Fruit fly (Drosophila melanogaster) whole organism, prepupa: ENCODE results near the gene mTerf3.

Source experiments
- CG10669 ChIP-seq: fragments of 200-800 bp; sonication (Bioruptor generic); optimal IDR thresholded peaks from 3 replicates; lab custom pipeline; 2018; ENCODE audit warnings: missing biosample characterization, mild to moderate bottlenecking, missing genetic modification characterization, moderate library complexity
- CG11762 ChIP-seq: fragments of 200-800 bp; sonication (Bioruptor generic); optimal IDR thresholded peaks from 3 replicates; lab custom pipeline; 2016; ENCODE audit warnings: missing biosample characterization, missing genetic modification characterization; ENCODE audit not compliant: insufficient read depth
- CG15336 ChIP-seq: fragments of 200-800 bp; sonication (Bioruptor generic); IDR thresholded peaks from 2 replicates; pipeline ENCODE4 v1.3.6; 2022; ENCODE audit warnings: missing biosample characterization, missing genetic modification characterization
- CG1621 ChIP-seq: fragments of 200-800 bp; sonication (Bioruptor generic); optimal IDR thresholded peaks from 3 replicates; lab custom pipeline; 2018; ENCODE audit warnings: missing biosample characterization, mild to moderate bottlenecking, missing genetic modification characterization
- CG16779 ChIP-seq: fragments of 200-800 bp; sonication (Bioruptor generic); optimal IDR thresholded peaks from 3 replicates; lab custom pipeline; 2017; ENCODE audit warnings: missing biosample characterization, mild to moderate bottlenecking, missing genetic modification characterization
- CG31627 ChIP-seq: fragments of 200-800 bp; sonication (Bioruptor generic); optimal IDR thresholded peaks from 3 replicates; lab custom pipeline; 2016; ENCODE audit warnings: missing biosample characterization, missing genetic modification characterization
- CG32006 ChIP-seq: fragments of 200-800 bp; sonication (Bioruptor generic); optimal IDR thresholded peaks from 3 replicates; lab custom pipeline; 2017; ENCODE audit warnings: missing biosample characterization, mild to moderate bottlenecking, missing genetic modification characterization
- CG3919 ChIP-seq: fragments of 200-800 bp; sonication (Bioruptor generic); optimal IDR thresholded peaks from 3 replicates; lab custom pipeline; 2016; ENCODE audit warnings: missing biosample characterization, missing genetic modification characterization
- CG4318 ChIP-seq: fragments of 200-800 bp; sonication (Bioruptor generic); optimal IDR thresholded peaks from 3 replicates; lab custom pipeline; 2017; ENCODE audit warnings: missing biosample characterization, mild to moderate bottlenecking, missing genetic modification characterization
- CG6163 ChIP-seq: fragments of 200-800 bp; sonication (Bioruptor generic); IDR thresholded peaks from 3 replicates; pipeline ENCODE4 v1.3.6; 2022; ENCODE audit warnings: missing biosample characterization, missing genetic modification characterization
- CG6792 ChIP-seq: fragments of 200-800 bp; sonication (Bioruptor generic); optimal IDR thresholded peaks from 3 replicates; lab custom pipeline; 2016; ENCODE audit warnings: missing biosample characterization, missing genetic modification characterization
- CG6808 ChIP-seq: fragments of 200-800 bp; sonication (Bioruptor generic); optimal IDR thresholded peaks from 3 replicates; lab custom pipeline; 2017; ENCODE audit warnings: missing biosample characterization, missing genetic modification characterization, mild to moderate bottlenecking, moderate library complexity, missing genetic modification reagents
- CG6854 ChIP-seq: fragments of 200-800 bp; sonication (Bioruptor generic); optimal IDR thresholded peaks from 2 replicates; lab custom pipeline; 2017; ENCODE audit warnings: missing biosample characterization, mild to moderate bottlenecking, missing genetic modification characterization
- CG8119 ChIP-seq: fragments of 200-800 bp; sonication (Bioruptor generic); IDR thresholded peaks from 3 replicates; pipeline ENCODE4 v1.3.6; 2022; ENCODE audit warnings: missing biosample characterization, missing genetic modification characterization
- CG8319 ChIP-seq: fragments of 200-800 bp; sonication (Bioruptor generic); optimal IDR thresholded peaks from 3 replicates; lab custom pipeline; 2016; ENCODE audit warnings: missing biosample characterization, missing genetic modification characterization
- CG8632 ChIP-seq: fragments of 200-800 bp; sonication (Bioruptor generic); optimal IDR thresholded peaks from 3 replicates; lab custom pipeline; 2016; ENCODE audit warnings: missing biosample characterization, missing genetic modification characterization
- CG9139 ChIP-seq: fragments of 200-800 bp; sonication (Bioruptor generic); optimal IDR thresholded peaks from 3 replicates; lab custom pipeline; 2017; ENCODE audit warnings: missing biosample characterization, mild to moderate bottlenecking, missing genetic modification characterization
- Eip75B ChIP-seq: fragments of 200-800 bp; sonication (Bioruptor generic); optimal IDR thresholded peaks from 3 replicates; lab custom pipeline; 2016; ENCODE audit warnings: missing biosample characterization, missing genetic modification characterization
- Eip93F ChIP-seq: fragments of 200-800 bp; sonication (Bioruptor generic); optimal IDR thresholded peaks from 2 replicates; lab custom pipeline; 2016; ENCODE audit warnings: missing biosample characterization, mild to moderate bottlenecking, missing genetic modification characterization
- Ets96B ChIP-seq: fragments of 200-800 bp; optimal IDR thresholded peaks from 2 replicates; lab custom pipeline; 2019; ENCODE audit warnings: missing biosample characterization, mild to moderate bottlenecking, missing genetic modification characterization, moderate library complexity
- Hr39 ChIP-seq: fragments of 200-800 bp; sonication (Bioruptor generic); optimal IDR thresholded peaks from 2 replicates; lab custom pipeline; 2016; ENCODE audit warnings: missing biosample characterization, missing genetic modification characterization
- Hr4 ChIP-seq: fragments of 200-800 bp; sonication (Bioruptor generic); optimal IDR thresholded peaks from 3 replicates; lab custom pipeline; 2016; ENCODE audit warnings: missing biosample characterization, missing genetic modification characterization
- Lpt ChIP-seq: fragments of 200-800 bp; sonication (Bioruptor generic); optimal IDR thresholded peaks from 3 replicates; lab custom pipeline; 2016; ENCODE audit warnings: missing biosample characterization, missing genetic modification characterization
- Sox14 ChIP-seq: fragments of 200-800 bp; sonication (Bioruptor generic); optimal IDR thresholded peaks from 3 replicates; lab custom pipeline; 2016; ENCODE audit warnings: missing biosample characterization, missing genetic modification characterization
- Sox15 ChIP-seq: fragments of 200-800 bp; sonication (Bioruptor generic); optimal IDR thresholded peaks from 3 replicates; lab custom pipeline; 2016; ENCODE audit warnings: missing biosample characterization, missing genetic modification characterization
- achi ChIP-seq: fragments of 200-800 bp; sonication (Bioruptor generic); optimal IDR thresholded peaks from 3 replicates; lab custom pipeline; 2016; ENCODE audit warnings: missing biosample characterization, missing genetic modification characterization
- acj6 ChIP-seq: fragments of 200-800 bp; sonication (Bioruptor generic); optimal IDR thresholded peaks from 3 replicates; lab custom pipeline; 2016; ENCODE audit warnings: missing biosample characterization, missing genetic modification characterization
- cyc ChIP-seq: fragments of 200-800 bp; sonication (Bioruptor generic); optimal IDR thresholded peaks from 3 replicates; lab custom pipeline; 2016; ENCODE audit warnings: missing biosample characterization, missing genetic modification characterization
- dac ChIP-seq: fragments of 200-800 bp; sonication (Bioruptor generic); optimal IDR thresholded peaks from 2 replicates; lab custom pipeline; 2017; ENCODE audit warnings: missing biosample characterization, mild to moderate bottlenecking, missing genetic modification characterization
- dsx ChIP-seq: fragments of 200-800 bp; optimal IDR thresholded peaks from 3 replicates; lab custom pipeline; 2019; ENCODE audit warnings: missing biosample characterization, mild to moderate bottlenecking, missing genetic modification characterization, moderate library complexity; ENCODE audit not compliant: poor library complexity, severe bottlenecking
- esn ChIP-seq: fragments of 200-800 bp; sonication (Bioruptor generic); optimal IDR thresholded peaks from 2 replicates; lab custom pipeline; 2016; ENCODE audit warnings: missing biosample characterization, mild to moderate bottlenecking, missing genetic modification characterization, moderate library complexity
- fd59A ChIP-seq: fragments of 200-800 bp; sonication (Bioruptor generic); optimal IDR thresholded peaks from 2 replicates; lab custom pipeline; 2017; ENCODE audit warnings: missing biosample characterization, mild to moderate bottlenecking, missing genetic modification characterization, missing genetic modification reagents
- fd85E ChIP-seq: fragments of 200-800 bp; sonication (Bioruptor generic); optimal IDR thresholded peaks from 3 replicates; lab custom pipeline; 2016; ENCODE audit warnings: missing biosample characterization, missing genetic modification characterization
- fkh ChIP-seq: fragments of 200-800 bp; sonication (Bioruptor generic); optimal IDR thresholded peaks from 3 replicates; lab custom pipeline; 2017; ENCODE audit warnings: missing biosample characterization, mild to moderate bottlenecking, missing genetic modification characterization, moderate library complexity
- lz ChIP-seq: fragments of 200-800 bp; sonication (Bioruptor generic); optimal IDR thresholded peaks from 3 replicates; lab custom pipeline; 2016; ENCODE audit warnings: missing biosample characterization, missing genetic modification characterization
- salr ChIP-seq, 2 experiments: fragments of 200-800 bp; sonication (Bioruptor generic); optimal IDR thresholded peaks; 3 replicates each; lab custom pipeline; 2016 to 2018; ENCODE audit warnings: missing biosample characterization in 2 of 2, missing genetic modification characterization in 2 of 2, mild to moderate bottlenecking in 1 of 2
- svp ChIP-seq: fragments of 200-800 bp; sonication (Bioruptor generic); peaks from one replicate; lab custom pipeline; 2016; ENCODE audit warnings: missing biosample characterization, missing genetic modification characterization
- topi ChIP-seq: fragments of 200-800 bp; sonication (Bioruptor generic); optimal IDR thresholded peaks from 3 replicates; lab custom pipeline; 2016; ENCODE audit warnings: missing biosample characterization, missing genetic modification characterization

Gene mTerf3

DNA sequence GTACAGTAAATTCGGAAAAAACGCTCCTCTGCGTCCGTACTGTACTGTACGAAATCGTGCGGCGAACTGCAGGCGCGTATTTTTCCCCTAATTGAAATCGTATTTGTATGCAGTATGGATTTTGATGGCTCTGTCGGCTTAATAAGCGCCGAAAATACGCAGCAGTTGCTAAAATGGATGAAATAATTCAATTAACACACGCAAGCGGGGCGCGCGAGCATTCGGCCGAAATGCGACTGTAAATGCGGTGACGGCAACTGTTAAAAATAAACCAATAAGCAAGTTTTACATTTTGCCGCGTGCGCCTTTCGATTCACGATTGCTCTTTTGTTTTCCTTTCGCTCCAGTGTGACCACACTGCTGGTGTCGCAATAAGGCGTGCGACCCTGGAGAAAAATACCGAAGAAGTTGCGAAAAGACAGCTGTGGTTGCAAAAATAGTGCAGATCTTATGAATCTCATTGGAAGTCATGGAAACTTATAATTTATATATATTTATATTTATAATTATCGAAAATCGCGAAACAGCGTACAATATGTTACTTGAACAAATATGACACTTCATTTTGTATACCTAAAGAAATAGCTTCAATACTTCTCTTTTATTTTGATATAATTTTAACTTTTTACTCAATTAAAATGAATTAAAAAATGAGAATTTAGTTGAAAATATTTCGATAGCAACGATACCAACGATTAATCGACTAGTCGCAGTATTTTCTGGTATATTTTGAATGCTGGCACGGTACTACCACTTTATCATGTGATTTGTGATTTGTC is 47.4 kb downstream of the mTerf3 start, which contains the start of the genes CG32428 and CG5969 (continued):
- TF ChIP-seq salr (GFP tag; optimal IDR thresholded peaks at IDR 0.05; lab: Kevin White, UChicago) (peak; percentile 27 to 52), CG15336 (GFP tag; lab: Robert Waterston, UW) (peak; percentile 83), CG4318 (peak; percentile 68), esn (GFP tag; lab: Kevin White, UChicago) (peak; percentile 62), CG8319 (GFP tag; lab: Kevin White, UChicago) (peak; percentile 28), lz (peak; percentile 45), CG11762 (peak; percentile 41), CG6163 (GFP tag; lab: Robert Waterston, UW) (peak; percentile 88), CG6792 (GFP tag; lab: Kevin White, UChicago) (peak; percentile 60), Eip93F (GFP tag; lab: Kevin White, UChicago) (peak; percentile 64), CG8632 (GFP tag; lab: Kevin White, UChicago) (peak; percentile 75), CG16779 (peak; percentile 42), acj6 (GFP tag; lab: Kevin White, UChicago) (peak; percentile 73), CG9139 (GFP tag; lab: Kevin White, UChicago) (no peak), dac (GFP tag; lab: Kevin White, UChicago) (peak; percentile 16), fd85E (GFP tag; lab: Kevin White, UChicago) (peak; percentile 33), CG6854 (no peak), Hr4 (GFP tag; lab: Kevin White, UChicago) (peak; percentile 62), Hr39 (GFP tag; lab: Kevin White, UChicago) (peak; percentile 51), Sox14 (GFP tag; lab: Kevin White, UChicago) (peak; percentile 64), CG6808 (GFP tag; lab: Kevin White, UChicago) (peak; percentile 48), CG31627 (GFP tag; lab: Kevin White, UChicago) (peak; percentile 47), svp (peak; percentile 85), CG10669 (GFP tag; lab: Kevin White, UChicago) (peak; percentile 71), dsx (GFP tag; lab: Kevin White, UChicago) (peak; percentile 64), achi (GFP tag; lab: Kevin White, UChicago) (peak; percentile 81), CG8119 (GFP tag; lab: Robert Waterston, UW) (no peak; the same call in 2 of the 3 replicates), CG1621 (peak; percentile 11), CG3919 (GFP tag; lab: Kevin White, UChicago) (peak; percentile 74), fd59A (GFP tag; lab: Kevin White, UChicago) (no peak), cyc (peak; percentile 53), Sox15 (GFP tag; lab: Kevin White, UChicago) (peak; percentile 55), Ets96B (tag; lab: Kevin White, UChicago) (peak; percentile 75)
- TF ChIP-seq, all 60 proteins: peak for 54

DNA sequence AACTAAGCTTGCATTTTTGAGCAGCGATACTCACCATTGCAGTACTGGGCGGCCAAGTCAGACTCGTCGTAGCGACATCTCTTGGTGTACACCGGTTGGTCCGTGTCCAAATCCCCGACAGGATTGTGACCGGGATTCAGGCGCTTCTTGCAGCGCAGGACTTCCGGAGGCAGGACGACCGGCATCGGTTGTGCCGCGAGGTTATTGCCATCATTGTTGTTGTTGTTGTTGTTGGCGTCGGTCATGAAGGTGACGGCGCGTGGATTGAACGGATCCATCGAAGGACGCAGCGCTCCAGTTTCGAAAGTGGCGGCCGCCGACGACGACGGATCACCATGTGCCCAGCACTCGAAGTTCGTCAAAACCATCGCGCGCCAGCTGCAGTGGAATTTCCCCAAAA is 48.0 kb downstream of the mTerf3 start:
- TF ChIP-seq CG1621 (no peak), Lpt (GFP tag; lab: Kevin White, UChicago) (no peak), Eip75B (no peak), fkh (GFP tag; lab: Kevin White, UChicago) (no peak), CG32006 (GFP tag; lab: Kevin White, UChicago) (no peak), CG9139 (GFP tag; lab: Kevin White, UChicago) (no peak), topi (GFP tag; lab: Kevin White, UChicago) (no peak)
